Fruit fly (Drosophila melanogaster): Measurements from ENCODE around the gene CG4080.
A peak's percentile ranks its signal among the peaks of the same experiment; 100 is the strongest.

CG4080 gene

DNA sequence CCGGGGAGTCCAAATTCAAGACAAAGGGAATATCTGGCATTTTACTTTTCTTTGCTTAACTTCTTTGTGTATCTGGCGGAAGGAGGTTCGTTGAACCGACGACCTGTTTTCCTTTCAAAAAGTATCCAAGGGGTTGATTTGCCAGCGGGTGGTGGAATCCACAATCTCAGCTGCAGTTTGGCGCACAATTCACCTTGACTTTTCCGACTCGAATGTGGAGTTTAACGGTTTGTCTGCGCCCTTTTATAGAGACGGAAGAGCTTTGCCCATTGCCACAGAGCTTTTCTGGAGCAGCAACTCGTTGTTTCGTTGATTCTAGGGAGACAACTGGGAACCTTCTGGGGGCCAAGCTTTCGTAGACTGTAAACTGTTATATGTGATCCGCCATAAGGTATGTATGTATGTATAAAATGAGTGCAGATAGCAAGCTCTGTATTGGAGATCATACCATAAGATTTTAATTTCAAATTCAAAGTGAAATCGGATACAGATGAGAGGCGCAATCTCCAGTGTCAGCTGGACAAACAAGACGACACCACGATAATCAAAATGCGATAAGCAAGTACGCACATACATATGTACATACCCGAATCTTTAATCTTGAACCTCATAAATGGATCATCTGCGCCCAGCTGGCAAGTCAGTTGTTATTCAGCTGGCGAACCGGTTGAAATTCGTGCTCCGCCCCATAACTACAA lies 26.6 kb downstream of the CG4080 start, which contains the start of the genes Hsp67Bc, CG4456 and Hsp22 (continued):
- TF ChIP-seq CG13894 (tag; optimal IDR thresholded peaks at IDR 0.05) (peak; percentile 39), mam (GFP tag; optimal IDR thresholded peaks at IDR 0.05) (no peak), CG43689 (GFP tag; IDR thresholded peaks at IDR 0.05) (no peak), Fer1 (GFP tag; optimal IDR thresholded peaks at IDR 0.05) (peak; percentile 14), pfk (GFP tag; optimal IDR thresholded peaks at IDR 0.05) (no peak), Vsx1 (GFP tag; optimal IDR thresholded peaks at IDR 0.05) (no peak), Oli (tag; optimal IDR thresholded peaks at IDR 0.05) (no peak), NC2α (GFP tag; optimal IDR thresholded peaks at IDR 0.05) (no peak), CG1603 (tag; optimal IDR thresholded peaks at IDR 0.05) (peak; percentile 0), ATbp (GFP tag; optimal IDR thresholded peaks at IDR 0.05) (peak; percentile 9), CG13296 (GFP tag; optimal IDR thresholded peaks at IDR 0.05) (peak; percentile 29), TFAM (GFP tag; optimal IDR thresholded peaks at IDR 0.05) (no peak), CG12071 (GFP tag; optimal IDR thresholded peaks at IDR 0.05) (peak; percentile 15), chinmo (GFP tag; IDR thresholded peaks at IDR 0.05; ENCODE audit: partially characterized antibody) (peak; percentile 47; the same call in 1 of the 4 replicates), CG10147 (GFP tag; optimal IDR thresholded peaks at IDR 0.05) (no peak), CG31365 (tag; optimal IDR thresholded peaks at IDR 0.05) (peak; percentile 15), az2 (GFP tag; optimal IDR thresholded peaks at IDR 0.05) (no peak), CG1529 (GFP tag; optimal IDR thresholded peaks at IDR 0.05) (peak; percentile 21), Drgx (GFP tag; IDR thresholded peaks at IDR 0.05) (no peak), CG3847 (GFP tag; IDR thresholded peaks at IDR 0.05) (no peak), abd-A (tag; optimal IDR thresholded peaks at IDR 0.05) (peak; percentile 35), Rfx (GFP tag; IDR thresholded peaks at IDR 0.05) (0 out of 2 replicates have a peak, but pooled peaks have one; percentile 14), CG18599 (GFP tag; optimal IDR thresholded peaks at IDR 0.05) (peak; percentile 51), ash1 (GFP tag; optimal IDR thresholded peaks at IDR 0.05) (no peak), CG1792 (GFP tag; optimal IDR thresholded peaks at IDR 0.05) (peak; percentile 1), Max (GFP tag; optimal IDR thresholded peaks at IDR 0.05) (no peak), CG6689 (GFP tag; IDR thresholded peaks at IDR 0.05) (no peak), CG15696 (tag; optimal IDR thresholded peaks at IDR 0.05) (no peak), CTCF (GFP tag; optimal IDR thresholded peaks at IDR 0.05) (peak; percentile 5), Doc2 (GFP tag; IDR thresholded peaks at IDR 0.05) (no peak), slou (GFP tag; optimal IDR thresholded peaks at IDR 0.05) (no peak), Neu2 (GFP tag; optimal IDR thresholded peaks at IDR 0.05; ENCODE audit: borderline replicate concordance) (no peak), Jarid2 (GFP tag; optimal IDR thresholded peaks at IDR 0.05) (peak; percentile 35), CG34224 (GFP tag; IDR thresholded peaks at IDR 0.05; ENCODE audit: partially characterized antibody) (0 out of 3 replicates have a peak, but pooled peaks have one; percentile 35), GATAe (GFP tag; conservative IDR thresholded peaks at IDR 0.05) (no peak), CG18011 (GFP tag; optimal IDR thresholded peaks at IDR 0.05) (no peak), Usf (GFP tag; optimal IDR thresholded peaks at IDR 0.05) (no peak), NFAT (GFP tag; IDR thresholded peaks at IDR 0.05) (no peak), Nf-YB (GFP tag; optimal IDR thresholded peaks at IDR 0.05) (no peak), CG15601 (tag; optimal IDR thresholded peaks at IDR 0.05) (peak; percentile 30), ewg (GFP tag; optimal IDR thresholded peaks at IDR 0.05) (no peak), CG10979 (tag; optimal IDR thresholded peaks at IDR 0.05) (no peak), vnd (GFP tag; IDR thresholded peaks at IDR 0.05; ENCODE audit: partially characterized antibody) (no peak), Bteb2 (GFP tag; optimal IDR thresholded peaks at IDR 0.05) (no peak), grn (GFP tag; optimal IDR thresholded peaks at IDR 0.05) (peak; percentile 81), CG13287 (GFP tag; IDR thresholded peaks at IDR 0.05; ENCODE audit: partially characterized antibody) (no peak), Nf-YA (GFP tag; IDR thresholded peaks at IDR 0.05) (no peak), CG11085 (GFP tag; IDR thresholded peaks at IDR 0.05) (0 out of 2 replicates have a peak, but pooled peaks have one; percentile 7), Nf-YC (tag; optimal IDR thresholded peaks at IDR 0.05) (peak; percentile 31)

All from whole organism, embryonic.